Fruit fly (Drosophila melanogaster) whole organism, embryonic: ENCODE results near the gene Arpc1.
A peak's percentile ranks its signal among the peaks of the same experiment; 100 is the strongest.

Experiments
- ATbp ChIP-seq: fragments of 200-800 bp; sonication (Bioruptor generic); optimal IDR thresholded peaks from 2 replicates; lab custom pipeline; 2017; ENCODE audit warnings: missing biosample characterization, mild to moderate bottlenecking, missing genetic modification characterization, missing genetic modification reagents
- Antp ChIP-seq: fragments of 200-800 bp; sonication (Bioruptor generic); optimal IDR thresholded peaks from 3 replicates; lab custom pipeline; 2016; ENCODE audit warnings: missing biosample characterization, missing genetic modification characterization
- BEAF-32 ChIP-seq: fragments of 200-800 bp; sonication (Bioruptor generic); optimal IDR thresholded peaks from 3 replicates; lab custom pipeline; 2017; ENCODE audit warnings: missing biosample characterization, missing genetic modification characterization, mild to moderate bottlenecking, moderate library complexity, missing genetic modification reagents
- Bdp1 ChIP-seq: fragments of 200-800 bp; sonication (Bioruptor generic); optimal IDR thresholded peaks from 3 replicates; lab custom pipeline; 2016; ENCODE audit warnings: missing biosample characterization, missing genetic modification characterization
- Bteb2 ChIP-seq: fragments of 200-800 bp; sonication (Bioruptor generic); optimal IDR thresholded peaks from 2 replicates; lab custom pipeline; 2016; ENCODE audit warnings: missing biosample characterization, missing genetic modification characterization
- C15 ChIP-seq: fragments of 200-800 bp; sonication (Bioruptor generic); IDR thresholded peaks from 3 replicates; pipeline ENCODE4 v1.3.6; 2022; ENCODE audit warnings: missing biosample characterization, missing genetic modification characterization
- CG10431 ChIP-seq: fragments of 200-800 bp; sonication (Bioruptor generic); optimal IDR thresholded peaks from 3 replicates; lab custom pipeline; 2018; ENCODE audit warnings: missing biosample characterization, mild to moderate bottlenecking, missing genetic modification characterization
- CG11093 ChIP-seq: fragments of 200-800 bp; sonication (Bioruptor generic); IDR thresholded peaks from 3 replicates; pipeline ENCODE4 v1.3.6; 2022; ENCODE audit warnings: missing biosample characterization, missing genetic modification characterization
- CG11504 ChIP-seq: fragments of 200-800 bp; sonication (Bioruptor generic); optimal IDR thresholded peaks from 3 replicates; lab custom pipeline; 2019; ENCODE audit warnings: missing biosample characterization, mild to moderate bottlenecking, missing genetic modification characterization, moderate library complexity
- CG13287 ChIP-seq: fragments of 200-800 bp; sonication (Bioruptor generic); IDR thresholded peaks from 2 replicates; pipeline ENCODE4 v1.3.6; 2022; ENCODE audit warnings: missing biosample characterization, missing genetic modification characterization; ENCODE audit not compliant: partially characterized antibody
- CG13775 ChIP-seq: fragments of 200-800 bp; sonication (Bioruptor generic); optimal IDR thresholded peaks from 3 replicates; lab custom pipeline; 2017; ENCODE audit warnings: missing biosample characterization, mild to moderate bottlenecking, missing genetic modification characterization
- CG14050 ChIP-seq: fragments of 200-800 bp; sonication (Bioruptor generic); IDR thresholded peaks from 3 replicates; pipeline ENCODE4 v1.3.6; 2022; ENCODE audit warnings: missing biosample characterization, missing genetic modification characterization
- CG17359 ChIP-seq: fragments of 200-800 bp; sonication (Bioruptor generic); optimal IDR thresholded peaks from 3 replicates; lab custom pipeline; 2018; ENCODE audit warnings: missing biosample characterization, mild to moderate bottlenecking, missing genetic modification characterization, moderate library complexity
- CG18476 ChIP-seq: fragments of 200-800 bp; sonication (Bioruptor generic); optimal IDR thresholded peaks from 2 replicates; lab custom pipeline; 2016; ENCODE audit warnings: missing biosample characterization, mild to moderate bottlenecking, missing genetic modification characterization
- CG18599 ChIP-seq: fragments of 200-800 bp; sonication (Bioruptor generic); optimal IDR thresholded peaks from 3 replicates; lab custom pipeline; 2017; ENCODE audit warnings: missing biosample characterization, missing genetic modification characterization, mild to moderate bottlenecking, moderate library complexity, missing genetic modification reagents
- CG18764 ChIP-seq: fragments of 200-800 bp; sonication (Bioruptor generic); optimal IDR thresholded peaks from 3 replicates; lab custom pipeline; 2016; ENCODE audit warnings: missing biosample characterization, missing genetic modification characterization
- CG3281 ChIP-seq: fragments of 200-800 bp; sonication (Bioruptor generic); optimal IDR thresholded peaks from 3 replicates; lab custom pipeline; 2017; ENCODE audit warnings: missing biosample characterization, mild to moderate bottlenecking, missing genetic modification characterization
- CG3407 ChIP-seq: fragments of 200-800 bp; sonication (Bioruptor generic); optimal IDR thresholded peaks from 2 replicates; lab custom pipeline; 2018; ENCODE audit warnings: missing biosample characterization, mild to moderate bottlenecking, missing genetic modification characterization
- CG3726 ChIP-seq: fragments of 200-800 bp; sonication (Bioruptor generic); IDR thresholded peaks from 3 replicates; pipeline ENCODE4, ENCODE4 v1.3.6; 2022; ENCODE audit warnings: missing biosample characterization, missing genetic modification characterization
- CG43689 ChIP-seq: fragments of 200-800 bp; sonication (Bioruptor generic); IDR thresholded peaks from 2 replicates; pipeline ENCODE4 v1.3.6; 2022; ENCODE audit warnings: missing biosample characterization, missing genetic modification characterization
- CG4730 ChIP-seq: fragments of 200-800 bp; sonication (Bioruptor generic); IDR thresholded peaks from 2 replicates; pipeline ENCODE4 v1.3.6; 2022; ENCODE audit warnings: missing biosample characterization, missing genetic modification characterization
- CG6689 ChIP-seq: fragments of 200-800 bp; sonication (Bioruptor generic); IDR thresholded peaks from 2 replicates; pipeline ENCODE4 v1.3.6; 2022; ENCODE audit warnings: missing biosample characterization, missing genetic modification characterization
- CG7357 ChIP-seq: fragments of 200-800 bp; sonication (Bioruptor generic); IDR thresholded peaks from 3 replicates; pipeline ENCODE4 v1.3.6; 2022; ENCODE audit warnings: missing biosample characterization, missing genetic modification characterization
- CG7786 ChIP-seq: fragments of 200-800 bp; sonication (Bioruptor generic); optimal IDR thresholded peaks from 2 replicates; lab custom pipeline; 2016; ENCODE audit warnings: missing biosample characterization, missing genetic modification characterization
- CG8290 ChIP-seq, 3 experiments: fragments of 200-800 bp; sonication (Bioruptor generic); optimal IDR thresholded peaks; 2 replicates each; lab custom pipeline; 2016 to 2019; ENCODE audit warnings: missing biosample characterization in 3 of 3, missing genetic modification characterization in 3 of 3, mild to moderate bottlenecking in 2 of 3, moderate library complexity in 1 of 3
- CG8388 ChIP-seq: fragments of 200-800 bp; sonication (Bioruptor generic); optimal IDR thresholded peaks from 2 replicates; lab custom pipeline; 2019; ENCODE audit warnings: missing biosample characterization, mild to moderate bottlenecking, missing genetic modification characterization, moderate library complexity
- Dad ChIP-seq: fragments of 200-800 bp; sonication (Bioruptor generic); optimal IDR thresholded peaks from 3 replicates; lab custom pipeline; 2016; ENCODE audit warnings: missing biosample characterization, missing genetic modification characterization
- Dll ChIP-seq: fragments of 200-800 bp; sonication (Bioruptor generic); IDR thresholded peaks from 4 replicates; pipeline ENCODE4 v1.3.6; 2022; ENCODE audit warnings: missing biosample characterization, missing genetic modification characterization; ENCODE audit not compliant: partially characterized antibody
- Ets65A ChIP-seq: fragments of 200-800 bp; sonication (Bioruptor generic); peaks from one replicate; lab custom pipeline; 2016; ENCODE audit warnings: missing biosample characterization, missing genetic modification characterization
- Fer2 ChIP-seq: fragments of 200-800 bp; sonication (Bioruptor generic); optimal IDR thresholded peaks from 2 replicates; lab custom pipeline; 2018; ENCODE audit warnings: missing biosample characterization, mild to moderate bottlenecking, missing genetic modification characterization, moderate library complexity
- GATAe ChIP-seq: fragments of 200-800 bp; sonication (Bioruptor generic); conservative IDR thresholded peaks from 2 replicates; pipeline ENCODE4 v1.3.6; 2022; ENCODE audit warnings: missing biosample characterization, missing genetic modification characterization
- Hand ChIP-seq: fragments of 200-800 bp; sonication (Bioruptor generic); optimal IDR thresholded peaks from 2 replicates; lab custom pipeline; 2017; ENCODE audit warnings: mild to moderate bottlenecking, missing biosample characterization, missing genetic modification reagents, missing genetic modification characterization
- HmgZ ChIP-seq: fragments of 200-800 bp; sonication (Bioruptor generic); optimal IDR thresholded peaks from 2 replicates; lab custom pipeline; 2018; ENCODE audit warnings: missing biosample characterization, mild to moderate bottlenecking, missing genetic modification characterization
- MBD-R2 ChIP-seq: fragments of 200-800 bp; sonication (Bioruptor generic); IDR thresholded peaks from 2 replicates; pipeline ENCODE4 v1.3.6; 2022; ENCODE audit warnings: missing biosample characterization, missing genetic modification characterization
- Meics ChIP-seq: fragments of 200-800 bp; sonication (Bioruptor generic); optimal IDR thresholded peaks from 2 replicates; lab custom pipeline; 2017; ENCODE audit warnings: missing biosample characterization, mild to moderate bottlenecking, missing genetic modification characterization
- Sox100B ChIP-seq: fragments of 200-800 bp; sonication (Bioruptor generic); optimal IDR thresholded peaks from 3 replicates; lab custom pipeline; 2018; ENCODE audit warnings: missing biosample characterization, mild to moderate bottlenecking, missing genetic modification characterization
- Ssrp ChIP-seq: fragments of 200-800 bp; sonication (Bioruptor generic); optimal IDR thresholded peaks from 2 replicates; lab custom pipeline; 2018; ENCODE audit warnings: missing biosample characterization, mild to moderate bottlenecking, missing genetic modification characterization, moderate library complexity
- Taf1 ChIP-seq: fragments of 200-800 bp; sonication (Bioruptor generic); IDR thresholded peaks from 2 replicates; pipeline ENCODE4 v1.3.6; 2022; ENCODE audit warnings: missing biosample characterization, missing genetic modification characterization
- bbx ChIP-seq: fragments of 200-800 bp; sonication (Bioruptor generic); IDR thresholded peaks from 2 replicates; pipeline ENCODE4 v1.3.6; 2022; ENCODE audit warnings: missing biosample characterization, missing genetic modification characterization; ENCODE audit not compliant: partially characterized antibody
- da ChIP-seq: fragments of 200-800 bp; sonication (Bioruptor generic); optimal IDR thresholded peaks from 2 replicates; lab custom pipeline; 2016; ENCODE audit warnings: missing biosample characterization, missing genetic modification characterization
- en ChIP-seq: fragments of 200-800 bp; sonication (Bioruptor generic); optimal IDR thresholded peaks from 2 replicates; lab custom pipeline; 2016; ENCODE audit warnings: missing biosample characterization, missing genetic modification characterization
- esg ChIP-seq: fragments of 200-800 bp; sonication (Bioruptor generic); conservative IDR thresholded peaks from 2 replicates; pipeline ENCODE4 v1.3.6; 2022; ENCODE audit warnings: missing biosample characterization, missing genetic modification characterization
- ewg ChIP-seq: fragments of 200-800 bp; sonication (Bioruptor generic); optimal IDR thresholded peaks from 3 replicates; lab custom pipeline; 2017; ENCODE audit warnings: mild to moderate bottlenecking, missing biosample characterization, missing genetic modification reagents, missing genetic modification characterization
- gce ChIP-seq: fragments of 200-800 bp; sonication (Bioruptor generic); IDR thresholded peaks from 3 replicates; pipeline ENCODE4 v1.3.6; 2022; ENCODE audit warnings: missing biosample characterization, missing genetic modification characterization
- gsb ChIP-seq: fragments of 200-800 bp; sonication (Bioruptor generic); IDR thresholded peaks from 2 replicates; pipeline ENCODE4 v1.3.6; 2022; ENCODE audit warnings: missing biosample characterization, missing genetic modification characterization
- hkb ChIP-seq, 2 experiments: fragments of 200-800 bp in 1 of 2; fragments of >200 bp in 1 of 2; sonication (Bioruptor generic) in 1 of 2; IDR thresholded peaks in 1 of 2; optimal IDR thresholded peaks in 1 of 2; 2 replicates each; pipeline versions ENCODE4 v1.3.6 to Lab custom; 2017 to 2022; ENCODE audit warnings: missing biosample characterization in 1 of 2, missing genetic modification characterization in 1 of 2
- kah ChIP-seq: fragments of 200-800 bp; sonication (Bioruptor generic); optimal IDR thresholded peaks from 2 replicates; lab custom pipeline; 2018; ENCODE audit warnings: missing biosample characterization, mild to moderate bottlenecking, missing genetic modification characterization
- klu ChIP-seq: fragments of 200-800 bp; sonication (Bioruptor generic); IDR thresholded peaks from 2 replicates; pipeline ENCODE4 v1.3.6; 2022; ENCODE audit warnings: missing biosample characterization, missing genetic modification characterization
- lilli ChIP-seq: fragments of 200-800 bp; sonication (Bioruptor generic); optimal IDR thresholded peaks from 3 replicates; lab custom pipeline; 2016; ENCODE audit warnings: missing biosample characterization, missing genetic modification characterization
- sna ChIP-seq: fragments of 200-800 bp; sonication (Bioruptor generic); IDR thresholded peaks from 2 replicates; pipeline ENCODE4 v1.3.6; 2022; ENCODE audit warnings: missing biosample characterization, missing genetic modification characterization; ENCODE audit not compliant: partially characterized antibody

Gene Arpc1

DNA sequence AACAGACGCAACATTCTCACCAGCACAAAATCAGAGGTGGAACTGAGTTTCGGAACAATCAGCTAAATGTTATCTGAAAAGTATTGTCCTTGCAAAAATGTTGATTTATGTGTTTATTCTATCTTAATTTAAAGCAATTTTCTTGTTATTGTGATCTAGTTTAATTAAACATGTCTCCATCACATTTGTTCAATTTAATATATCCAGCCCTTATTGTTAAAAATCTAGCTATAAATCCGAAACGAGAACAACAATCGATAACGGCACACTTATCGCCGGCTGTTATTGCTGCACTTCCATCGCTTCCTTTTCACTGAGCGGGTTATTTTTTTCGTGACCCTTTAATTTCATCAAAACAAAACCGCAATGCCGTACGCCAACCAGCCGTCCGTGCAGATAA is 3.5 kb upstream of the Arpc1 start, which contains the start of the genes GatC, PolG2 and Polr2C (continued):
- TF ChIP-seq CG10431 (no peak), da (GFP tag; lab: Kevin White, UChicago) (peak; percentile 49), Antp (GFP tag; lab: Kevin White, UChicago) (no peak), kah (no peak), CG7357 (GFP tag; lab: Robert Waterston, UW) (peak; percentile 82), Dad (GFP tag; lab: Kevin White, UChicago) (no peak), BEAF-32 (GFP tag; lab: Kevin White, UChicago) (peak; percentile 77), CG43689 (no peak), esg (peak; percentile 37; the same call in 1 of the 2 replicates), lilli (GFP tag; lab: Kevin White, UChicago) (peak; percentile 62), gsb (no peak), CG4730 (GFP tag; lab: Robert Waterston, UW) (no peak), Dll (peak; percentile 80), CG3726 (no peak), CG13287 (GFP tag; lab: Robert Waterston, UW) (peak; percentile 89), Bteb2 (peak; percentile 58), MBD-R2 (GFP tag; lab: Robert Waterston, UW) (peak; percentile 82), CG14050 (GFP tag; lab: Robert Waterston, UW) (no peak), CG3281 (GFP tag; lab: Kevin White, UChicago) (no peak), C15 (GFP tag; lab: Robert Waterston, UW) (no peak), CG17359 (tag; lab: Kevin White, UChicago) (no peak), CG3407 (GFP tag; lab: Kevin White, UChicago) (no peak), CG18599 (GFP tag; lab: Kevin White, UChicago) (no peak), Hand (no peak), Taf1 (GFP tag; lab: Robert Waterston, UW) (no peak), ewg (no peak), Bdp1 (GFP tag; lab: Kevin White, UChicago) (peak; percentile 28), CG6689 (GFP tag; lab: Robert Waterston, UW) (0 out of 2 replicates have a peak, but pooled peaks have one; percentile 6), CG18764 (GFP tag; lab: Kevin White, UChicago) (no peak), Meics (GFP tag; lab: Kevin White, UChicago) (no peak), CG7786 (GFP tag; lab: Kevin White, UChicago) (peak; percentile 7), Ssrp (peak; percentile 35), ATbp (GFP tag; lab: Kevin White, UChicago) (no peak), CG8388 (GFP tag; lab: Kevin White, UChicago) (peak; percentile 50), GATAe (no peak), CG13775 (GFP tag; lab: Kevin White, UChicago) (peak; percentile 62), Ets65A (GFP tag; lab: Kevin White, UChicago) (peak; percentile 34), en (GFP tag; lab: Kevin White, UChicago) (no peak), bbx (GFP tag; lab: Robert Waterston, UW) (peak; percentile 76), sna (GFP tag; lab: Robert Waterston, UW) (peak; percentile 81), HmgZ (tag; lab: Kevin White, UChicago) (peak; percentile 61), gce (GFP tag; lab: Robert Waterston, UW) (no peak), klu (GFP tag; lab: Robert Waterston, UW) (no peak), Sox100B (GFP tag; lab: Kevin White, UChicago) (no peak), CG8290 (GFP tag; optimal IDR thresholded peaks at IDR 0.05; lab: Kevin White, UChicago) (no peak), CG8290 (tag; optimal IDR thresholded peaks at IDR 0.05; lab: Kevin White, UChicago) (no peak), hkb (optimal IDR thresholded peaks at IDR 0.05; lab: Kevin White, UChicago) (peak; percentile 74), hkb (GFP tag; IDR thresholded peaks at IDR 0.05; lab: Robert Waterston, UW) (no peak), Fer2 (tag; lab: Kevin White, UChicago) (no peak), CG11504 (tag; lab: Kevin White, UChicago) (no peak), CG18476 (no peak), CG11093 (GFP tag; lab: Robert Waterston, UW) (no peak)
